Worm (Caenorhabditis elegans) whole organism, L1 larva: Measurements from ENCODE around the gene K08D8.5.

Experiments used
- C16A3.4 ChIP-seq: fragments of 150-350 bp; optimal IDR thresholded peaks from 2 replicates; lab custom pipeline; 2014; ENCODE audit warnings: missing biosample characterization, missing genetic modification characterization
- aly-2 ChIP-seq: fragments of 150-350 bp; optimal IDR thresholded peaks from 2 replicates; lab custom pipeline; 2014; ENCODE audit warnings: missing biosample characterization, missing genetic modification characterization
- ama-1 ChIP-seq: fragments of 150-350 bp; optimal IDR thresholded peaks from 2 replicates; lab custom pipeline; 2014
- ceh-88 ChIP-seq: fragments of 200-800 bp; sonication (Bioruptor generic); IDR thresholded peaks from 2 replicates; pipeline ENCODE4 v1.3.6; 2022; ENCODE audit warnings: missing genetic modification characterization, missing compliant biosample characterization
- ces-1 ChIP-seq: fragments of 150-350 bp; optimal IDR thresholded peaks from 2 replicates; lab custom pipeline; 2014; ENCODE audit warnings: missing biosample characterization, missing genetic modification reagents, missing genetic modification characterization
- dpl-1 ChIP-seq, 3 experiments: fragments of 150-350 bp in 2 of 3; sonication (generic microtip) in 1 of 3; optimal IDR thresholded peaks; 2 replicates each; lab custom pipeline; 2014 to 2017; ENCODE audit warnings: missing biosample characterization in 3 of 3, missing genetic modification characterization in 3 of 3, missing genetic modification reagents in 3 of 3
- egl-27 ChIP-seq, 2 experiments: fragments of 150-350 bp in 1 of 2; sonication (generic microtip); optimal IDR thresholded peaks; 3 replicates each; lab custom pipeline; 2017 to 2018; ENCODE audit warnings: missing biosample characterization in 2 of 2, missing genetic modification characterization in 2 of 2, missing genetic modification reagents in 2 of 2
- elt-2 ChIP-seq: sonication (generic microtip); optimal IDR thresholded peaks from 2 replicates; lab custom pipeline; 2016; ENCODE audit warnings: missing genetic modification characterization, mild to moderate bottlenecking, inconsistent platforms, missing compliant biosample characterization, missing genetic modification reagents
- elt-3 ChIP-seq, 6 experiments: fragments of 150-350 bp in 1 of 6; sonication (generic microtip); optimal IDR thresholded peaks; 2 replicates each; lab custom pipeline; 2017 to 2018; ENCODE audit warnings: missing biosample characterization in 6 of 6, missing genetic modification characterization in 6 of 6, inconsistent platforms in 1 of 6
- ets-5 ChIP-seq: fragments of 200-800 bp; sonication (Bioruptor generic); IDR thresholded peaks from 2 replicates; pipeline ENCODE4 v1.3.6; 2022; ENCODE audit warnings: missing genetic modification characterization, missing compliant biosample characterization
- fkh-8 ChIP-seq: sonication (generic microtip); optimal IDR thresholded peaks from 2 replicates; lab custom pipeline; 2016; ENCODE audit warnings: mild to moderate bottlenecking, missing genetic modification characterization, missing compliant biosample characterization
- fos-1 ChIP-seq: fragments of 150-350 bp; optimal IDR thresholded peaks from 2 replicates; lab custom pipeline; 2014; ENCODE audit warnings: missing biosample characterization, missing genetic modification characterization
- hpl-2 ChIP-seq: fragments of 150-350 bp; optimal IDR thresholded peaks from 2 replicates; lab custom pipeline; 2014; ENCODE audit warnings: missing biosample characterization, missing genetic modification reagents, missing genetic modification characterization
- irx-1 ChIP-seq: sonication (generic microtip); optimal IDR thresholded peaks from 2 replicates; lab custom pipeline; 2016; ENCODE audit warnings: missing genetic modification characterization, missing compliant biosample characterization
- isw-1 ChIP-seq: fragments of 200-800 bp; sonication (Bioruptor generic); IDR thresholded peaks from 2 replicates; pipeline ENCODE4 v1.3.6; 2022; ENCODE audit warnings: missing genetic modification characterization, missing compliant biosample characterization
- lin-15B ChIP-seq: fragments of 150-350 bp; sonication (generic microtip); optimal IDR thresholded peaks from 3 replicates; lab custom pipeline; 2014; ENCODE audit warnings: missing biosample characterization, missing genetic modification characterization
- lin-35 ChIP-seq, 2 experiments: fragments of 150-350 bp; optimal IDR thresholded peaks; 2 replicates each; lab custom pipeline; 2014; ENCODE audit warnings: missing biosample characterization in 2 of 2, missing genetic modification characterization in 2 of 2, missing genetic modification reagents in 2 of 2
- lsy-2 ChIP-seq, 2 experiments: fragments of 150-350 bp; optimal IDR thresholded peaks; 2 replicates each; lab custom pipeline; 2014; ENCODE audit warnings: missing biosample characterization in 2 of 2, missing genetic modification characterization in 2 of 2
- nhr-12 ChIP-seq: sonication (generic microtip); optimal IDR thresholded peaks from 2 replicates; lab custom pipeline; 2017; ENCODE audit warnings: missing biosample characterization, missing genetic modification characterization
- nhr-20 ChIP-seq: sonication (generic microtip); optimal IDR thresholded peaks from 2 replicates; lab custom pipeline; 2016; ENCODE audit warnings: mild to moderate bottlenecking, missing genetic modification characterization, missing compliant biosample characterization
- nhr-28 ChIP-seq: fragments of 150-350 bp; optimal IDR thresholded peaks from 2 replicates; lab custom pipeline; 2014; ENCODE audit warnings: missing biosample characterization, missing genetic modification characterization
- nhr-71 ChIP-seq: sonication (generic microtip); optimal IDR thresholded peaks from 2 replicates; lab custom pipeline; 2016; ENCODE audit warnings: mild to moderate bottlenecking, missing genetic modification characterization, moderate library complexity, missing compliant biosample characterization
- nhr-84 ChIP-seq: sonication (generic microtip); optimal IDR thresholded peaks from 2 replicates; lab custom pipeline; 2017; ENCODE audit warnings: missing biosample characterization, missing genetic modification characterization
- nhr-85 ChIP-seq: sonication (generic microtip); peaks from one replicate; lab custom pipeline; 2016; ENCODE audit warnings: missing genetic modification characterization, inconsistent platforms, missing compliant biosample characterization
- nhr-90 ChIP-seq: sonication (generic microtip); optimal IDR thresholded peaks from 2 replicates; lab custom pipeline; 2016; ENCODE audit warnings: mild to moderate bottlenecking, missing genetic modification characterization, missing compliant biosample characterization; ENCODE audit not compliant: poor library complexity
- pqm-1 ChIP-seq: sonication (generic microtip); optimal IDR thresholded peaks from 3 replicates; lab custom pipeline; 2017; ENCODE audit warnings: missing biosample characterization, missing genetic modification characterization
- rnt-1 ChIP-seq: sonication (generic microtip); optimal IDR thresholded peaks from 2 replicates; lab custom pipeline; 2016; ENCODE audit warnings: mild to moderate bottlenecking, missing genetic modification characterization, moderate library complexity, missing compliant biosample characterization
- snu-23 ChIP-seq: sonication (generic microtip); optimal IDR thresholded peaks from 2 replicates; lab custom pipeline; 2016; ENCODE audit warnings: missing genetic modification characterization, missing compliant biosample characterization
- sox-4 ChIP-seq: sonication (generic microtip); optimal IDR thresholded peaks from 2 replicates; lab custom pipeline; 2016; ENCODE audit warnings: missing genetic modification characterization, missing compliant biosample characterization
- sptf-1 ChIP-seq: fragments of 150-350 bp; optimal IDR thresholded peaks from 2 replicates; lab custom pipeline; 2014; ENCODE audit warnings: missing biosample characterization, missing genetic modification characterization
- swsn-7 ChIP-seq: sonication (generic microtip); optimal IDR thresholded peaks from 2 replicates; lab custom pipeline; 2016; ENCODE audit warnings: missing genetic modification characterization, missing compliant biosample characterization
- tbx-2 ChIP-seq: sonication (generic microtip); optimal IDR thresholded peaks from 2 replicates; lab custom pipeline; 2016; ENCODE audit warnings: missing genetic modification characterization, missing compliant biosample characterization
- tlp-1 ChIP-seq: fragments of 150-350 bp; optimal IDR thresholded peaks from 2 replicates; lab custom pipeline; 2014; ENCODE audit warnings: missing biosample characterization, missing genetic modification characterization
- unc-130 ChIP-seq: fragments of 150-350 bp; optimal IDR thresholded peaks from 2 replicates; lab custom pipeline; 2017; ENCODE audit warnings: missing biosample characterization, missing genetic modification characterization, inconsistent platforms
- xbp-1 ChIP-seq: sonication (generic microtip); optimal IDR thresholded peaks from 2 replicates; lab custom pipeline; 2016; ENCODE audit warnings: missing genetic modification characterization, missing compliant biosample characterization
- zag-1 ChIP-seq: fragments of 150-350 bp; optimal IDR thresholded peaks from 2 replicates; lab custom pipeline; 2014; ENCODE audit warnings: missing biosample characterization, missing genetic modification characterization
- zip-4 ChIP-seq: fragments of 200-800 bp; sonication (Bioruptor generic); optimal IDR thresholded peaks from 2 replicates; lab custom pipeline; 2018; ENCODE audit warnings: mild to moderate bottlenecking, missing genetic modification characterization, moderate library complexity, missing compliant biosample characterization

The K08D8.5 gene

DNA sequence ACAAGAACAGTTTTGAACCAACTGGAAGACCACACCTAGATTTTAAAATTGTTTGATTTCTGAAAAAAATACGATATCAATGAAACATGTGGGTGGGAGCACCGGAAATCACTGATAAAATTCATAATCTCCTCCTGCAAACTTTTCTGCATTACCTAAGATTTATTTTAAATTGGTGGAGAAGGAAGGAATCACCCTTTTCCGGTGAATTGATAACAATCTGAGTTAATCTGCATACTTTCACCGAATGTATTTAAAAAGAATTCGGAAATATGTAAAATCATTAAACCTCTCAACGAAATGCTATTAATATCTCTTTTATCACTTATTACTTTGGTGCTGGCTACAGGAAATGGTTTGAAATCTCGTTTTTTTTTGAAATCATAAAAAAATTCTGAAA is 30.7 kb upstream of the K08D8.5 start, which contains the start of gene dct-19:
Gene dct-19, plus strand, starts transcription at position 301 of the 400 bp plus-strand sequence.
- no peak for TF ChIP-seq ama-1 (lab: Kevin White, UChicago)
- TF ChIP-seq snu-23 (GFP tag; lab: Kevin White, UChicago): no peak
- TF ChIP-seq, all 84 proteins: peak for 0

ce11 chrIV:12941254-12941653 is 29.3 kb upstream of the K08D8.5 start, which contains the start of gene dod-24:
Gene dod-24 (minus strand): TSS chrIV:12941354.
- no peak for TF ChIP-seq dpl-1 (GFP tag; optimal IDR thresholded peaks at IDR 0.05; lab: Kevin White, UChicago)
- TF ChIP-seq elt-2: no peak
- no peak for TF ChIP-seq swsn-7 (tag; lab: Kevin White, UChicago)
- no peak for TF ChIP-seq aly-2 (tag; lab: Kevin White, UChicago)
- TF ChIP-seq egl-27 (tag; optimal IDR thresholded peaks at IDR 0.05; lab: Kevin White, UChicago): no peak
- TF ChIP-seq lsy-2 (tag; optimal IDR thresholded peaks at IDR 0.05; lab: Kevin White, UChicago): no peak
- no peak for TF ChIP-seq fos-1
- TF ChIP-seq nhr-85 (tag; lab: Kevin White, UChicago): no peak

DNA sequence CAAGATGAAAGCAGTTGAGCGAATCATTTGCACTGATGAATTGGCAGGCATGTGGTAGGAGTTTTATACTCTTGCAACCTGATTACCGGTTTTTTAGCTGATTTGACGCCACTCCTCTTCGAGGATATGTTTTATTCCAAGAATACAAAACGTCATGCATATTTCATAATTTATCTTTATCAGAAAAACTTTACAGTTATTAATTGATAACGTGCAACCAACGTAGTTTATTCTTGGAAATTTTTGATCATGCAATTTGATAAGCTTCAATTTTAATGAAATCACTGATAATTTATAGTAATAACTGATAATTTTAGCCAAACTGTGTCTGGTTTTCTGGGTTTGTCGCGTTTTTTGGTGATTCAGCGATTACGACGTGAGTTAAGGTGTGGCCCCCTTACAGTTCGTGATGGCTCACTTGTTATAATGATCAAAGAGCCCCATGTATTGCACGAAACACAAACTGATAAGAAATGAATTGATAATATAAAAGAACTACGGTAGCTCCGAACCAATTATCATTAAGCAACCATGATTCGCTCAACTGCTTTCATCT is 24.4 kb upstream of the K08D8.5 start, which contains the start of the genes cld-1 and dod-21:
Gene cld-1, minus strand, starts transcription at position 51 of the 556 bp plus-strand sequence.
Gene dod-21, plus strand, starts transcription at position 518 of the 556 bp plus-strand sequence.
- TF ChIP-seq nhr-71 (tag; lab: Kevin White, UChicago): peak; percentile 40
- TF ChIP-seq nhr-20: peak; percentile 14
- no peak for TF ChIP-seq egl-27 (tag; optimal IDR thresholded peaks at IDR 0.05; lab: Kevin White, UChicago)
- TF ChIP-seq isw-1 (GFP tag; lab: Robert Waterston, UW): no peak
- no peak for TF ChIP-seq sox-4
- TF ChIP-seq zag-1 (tag; lab: Kevin White, UChicago): no peak
- peak; percentile 66 for TF ChIP-seq tlp-1 (tag; lab: Kevin White, UChicago)
- no peak for TF ChIP-seq rnt-1 (tag; lab: Kevin White, UChicago)
- TF ChIP-seq elt-2: peak; percentile 100
- peak; percentile 5 for TF ChIP-seq pqm-1 (tag; lab: Kevin White, UChicago)
- peak; percentile 28 for TF ChIP-seq nhr-90 (tag; lab: Kevin White, UChicago)
- no peak for TF ChIP-seq ets-5 (GFP tag; lab: Robert Waterston, UW)
- no peak for TF ChIP-seq nhr-12 (tag; lab: Kevin White, UChicago)

DNA sequence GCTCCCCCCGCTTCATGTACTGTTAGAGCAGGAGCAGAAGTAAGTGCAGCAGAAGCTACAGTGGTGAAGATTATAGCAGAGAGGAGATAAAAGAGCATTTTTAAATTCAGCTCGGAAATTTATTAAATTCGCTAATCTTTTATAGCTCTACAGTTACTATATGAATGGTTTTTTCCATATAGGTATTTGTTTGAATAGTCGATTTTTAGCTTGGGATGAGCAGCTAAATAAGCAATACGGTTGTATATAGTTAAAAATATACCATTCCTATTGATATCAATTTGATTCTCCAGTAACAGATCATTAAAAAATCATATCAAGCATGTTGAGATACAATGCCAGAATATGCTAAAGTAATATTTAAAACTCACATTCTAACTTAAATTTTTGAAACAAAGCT is 14.7 kb upstream of the K08D8.5 start, which contains the start of gene srlf-5:
Gene srlf-5, minus strand, starts transcription at position 101 of the 400 bp plus-strand sequence.
- TF ChIP-seq sptf-1 (tag; lab: Kevin White, UChicago): no peak
- TF ChIP-seq ces-1 (GFP tag; lab: Kevin White, UChicago): no peak
- no peak for TF ChIP-seq ceh-88 (GFP tag; lab: Robert Waterston, UW)
- TF ChIP-seq hpl-2 (GFP tag; lab: Kevin White, UChicago): no peak
- TF ChIP-seq tlp-1 (tag; lab: Kevin White, UChicago): no peak
- TF ChIP-seq zip-4 (GFP tag; lab: Kevin White, UChicago): no peak
- TF ChIP-seq nhr-90 (tag; lab: Kevin White, UChicago): no peak
- no peak for TF ChIP-seq nhr-28
- no peak for TF ChIP-seq tbx-2 (tag; lab: Kevin White, UChicago)
- TF ChIP-seq isw-1 (GFP tag; lab: Robert Waterston, UW): no peak
- no peak for TF ChIP-seq nhr-12 (tag; lab: Kevin White, UChicago)
- TF ChIP-seq fkh-8 (tag; lab: Kevin White, UChicago): no peak
- TF ChIP-seq unc-130 (tag; lab: Kevin White, UChicago): no peak
- no peak for TF ChIP-seq elt-3 (tag; optimal IDR thresholded peaks at IDR 0.05; lab: Kevin White, UChicago)
- no peak for TF ChIP-seq swsn-7 (tag; lab: Kevin White, UChicago)

ce11 chrIV:12924332-12924731 is 12.4 kb upstream of the K08D8.5 start, which contains the start of gene srlf-4:
Gene srlf-4 (minus strand): TSS chrIV:12924432.
- TF ChIP-seq nhr-85 (tag; lab: Kevin White, UChicago) (no peak), irx-1 (tag; lab: Kevin White, UChicago) (no peak), nhr-71 (tag; lab: Kevin White, UChicago) (no peak), zip-4 (GFP tag; lab: Kevin White, UChicago) (no peak), elt-3 (tag; optimal IDR thresholded peaks at IDR 0.05; lab: Kevin White, UChicago) (no peak), lin-35 (GFP tag; optimal IDR thresholded peaks at IDR 0.05; lab: Kevin White, UChicago) (no peak), tlp-1 (tag; lab: Kevin White, UChicago) (no peak), lin-15B (tag; lab: Kevin White, UChicago) (no peak), nhr-84 (tag; lab: Kevin White, UChicago) (no peak), C16A3.4 (tag; lab: Kevin White, UChicago) (no peak), xbp-1 (tag; lab: Kevin White, UChicago) (no peak), nhr-90 (tag; lab: Kevin White, UChicago) (no peak)
